Worm (Caenorhabditis elegans) whole organism, L4 larva: ENCODE results near the gene H01M10.2.

Source experiments
- F10B5.3 ChIP-seq: sonication (generic microtip); optimal IDR thresholded peaks from 2 replicates; lab custom pipeline; 2016; ENCODE audit warnings: mild to moderate bottlenecking, missing genetic modification characterization, missing compliant biosample characterization
- F26F4.8 ChIP-seq: fragments of 200-800 bp; sonication (Bioruptor generic); conservative IDR thresholded peaks from 2 replicates; pipeline ENCODE4 v1.3.6; 2022; ENCODE audit warnings: missing genetic modification characterization, missing compliant biosample characterization
- F44E2.7 ChIP-seq: fragments of 200-800 bp; sonication (Bioruptor generic); IDR thresholded peaks from 2 replicates; pipeline ENCODE4 v2.1.2; 2022; ENCODE audit warnings: missing genetic modification characterization, missing compliant biosample characterization
- T20F7.1 ChIP-seq: fragments of 200-800 bp; sonication (Bioruptor generic); optimal IDR thresholded peaks from 2 replicates; lab custom pipeline; 2018; ENCODE audit warnings: mild to moderate bottlenecking, missing genetic modification characterization, missing compliant biosample characterization
- Y105C5A.15 ChIP-seq: fragments of 200-800 bp; sonication (Bioruptor generic); IDR thresholded peaks from 2 replicates; pipeline ENCODE4 v1.3.6; 2022; ENCODE audit warnings: missing genetic modification characterization, missing compliant biosample characterization
- Y48G9A.11 ChIP-seq: fragments of 200-800 bp; sonication (Bioruptor generic); IDR thresholded peaks from 2 replicates; pipeline ENCODE4 v1.3.6; 2022; ENCODE audit warnings: missing genetic modification reagents, missing genetic modification characterization, missing compliant biosample characterization
- aha-1 ChIP-seq: fragments of 150-350 bp; peaks from one replicate; lab custom pipeline; 2014; ENCODE audit warnings: missing biosample characterization, missing genetic modification characterization
- aly-2 ChIP-seq: sonication (generic microtip); optimal IDR thresholded peaks from 2 replicates; lab custom pipeline; 2018; ENCODE audit warnings: missing biosample characterization, missing genetic modification characterization
- arid-1 ChIP-seq: fragments of 200-800 bp; sonication (Bioruptor generic); conservative IDR thresholded peaks from 2 replicates; pipeline ENCODE4 v1.3.6; 2022; ENCODE audit warnings: missing genetic modification reagents, missing genetic modification characterization, missing compliant biosample characterization
- ceh-20 ChIP-seq: fragments of 200-800 bp; sonication (Bioruptor generic); IDR thresholded peaks from 2 replicates; pipeline ENCODE4 v1.3.6; 2022; ENCODE audit warnings: missing genetic modification reagents, missing genetic modification characterization, missing compliant biosample characterization
- ceh-62 ChIP-seq: sonication (generic microtip); optimal IDR thresholded peaks from 2 replicates; lab custom pipeline; 2017; ENCODE audit warnings: missing biosample characterization, missing genetic modification characterization
- ceh-82 ChIP-seq: sonication (generic microtip); optimal IDR thresholded peaks from 2 replicates; lab custom pipeline; 2017; ENCODE audit warnings: missing biosample characterization, missing genetic modification characterization
- cey-2 ChIP-seq: sonication (generic microtip); optimal IDR thresholded peaks from 3 replicates; lab custom pipeline; 2017; ENCODE audit warnings: missing genetic modification characterization, mild to moderate bottlenecking, missing compliant biosample characterization, antibody characterized with exemption, borderline replicate concordance; ENCODE audit not compliant: insufficient read depth
- ctbp-1 ChIP-seq: fragments of 200-800 bp; sonication (Bioruptor generic); IDR thresholded peaks from 2 replicates; pipeline ENCODE4 v1.3.6; 2022; ENCODE audit warnings: missing genetic modification reagents, missing genetic modification characterization, missing compliant biosample characterization
- daf-12 ChIP-seq: fragments of 150-350 bp; optimal IDR thresholded peaks from 2 replicates; lab custom pipeline; 2014; ENCODE audit warnings: missing biosample characterization, missing genetic modification reagents, missing genetic modification characterization
- daf-16 ChIP-seq, 3 experiments: sonication (generic microtip); optimal IDR thresholded peaks; 2 replicates each; lab custom pipeline; 2016 to 2017; ENCODE audit warnings: missing genetic modification characterization in 3 of 3, missing genetic modification reagents in 3 of 3, mild to moderate bottlenecking in 2 of 3, missing compliant biosample characterization in 2 of 3, missing biosample characterization in 1 of 3, moderate library complexity in 1 of 3
- daf-19 ChIP-seq: fragments of 200-800 bp; sonication (Bioruptor generic); conservative IDR thresholded peaks from 2 replicates; pipeline ENCODE4 v1.3.6; 2022; ENCODE audit warnings: missing genetic modification characterization, missing compliant biosample characterization
- dmd-8 ChIP-seq: fragments of 200-800 bp; sonication (Bioruptor generic); IDR thresholded peaks from 2 replicates; pipeline ENCODE4 v1.3.6; 2022; ENCODE audit warnings: missing genetic modification characterization, missing compliant biosample characterization
- dmd-9 ChIP-seq: fragments of 200-800 bp; sonication (Bioruptor generic); IDR thresholded peaks from 2 replicates; pipeline ENCODE4 v1.3.6; 2022; ENCODE audit warnings: missing genetic modification reagents, missing genetic modification characterization, missing compliant biosample characterization
- duxl-1 ChIP-seq: sonication (generic microtip); optimal IDR thresholded peaks from 2 replicates; lab custom pipeline; 2016; ENCODE audit warnings: mild to moderate bottlenecking, missing genetic modification characterization, moderate library complexity, missing compliant biosample characterization; ENCODE audit not compliant: poor library complexity
- dve-1 ChIP-seq: sonication (generic microtip); optimal IDR thresholded peaks from 2 replicates; lab custom pipeline; 2017; ENCODE audit warnings: antibody characterized with exemption, mild to moderate bottlenecking, missing genetic modification characterization, missing compliant biosample characterization; ENCODE audit not compliant: insufficient read depth
- egl-27 ChIP-seq: sonication (generic microtip); optimal IDR thresholded peaks from 3 replicates; lab custom pipeline; 2017; ENCODE audit warnings: missing biosample characterization, missing genetic modification reagents, missing genetic modification characterization
- hif-1 ChIP-seq, 2 experiments: sonication (generic microtip); optimal IDR thresholded peaks; 2 replicates each; lab custom pipeline; 2016 to 2017; ENCODE audit warnings: missing compliant biosample characterization in 2 of 2, missing genetic modification characterization in 2 of 2, missing genetic modification reagents in 2 of 2, missing genotype in 2 of 2, mild to moderate bottlenecking in 1 of 2
- jun-1 ChIP-seq: fragments of 150-350 bp; optimal IDR thresholded peaks from 2 replicates; lab custom pipeline; 2014; ENCODE audit warnings: missing biosample characterization, missing genetic modification reagents, missing genetic modification characterization
- lin-13 ChIP-seq: fragments of 150-350 bp; optimal IDR thresholded peaks from 2 replicates; lab custom pipeline; 2014; ENCODE audit warnings: missing biosample characterization, missing genetic modification reagents, missing genetic modification characterization
- lin-39 ChIP-seq: fragments of 150-350 bp; optimal IDR thresholded peaks from 2 replicates; lab custom pipeline; 2014; ENCODE audit warnings: missing biosample characterization, missing genetic modification reagents, missing genetic modification characterization
- lsy-2 ChIP-seq, 2 experiments: fragments of 150-350 bp in 1 of 2; sonication (generic microtip) in 1 of 2; optimal IDR thresholded peaks; 2 replicates each; lab custom pipeline; 2014 to 2017; ENCODE audit warnings: missing biosample characterization in 2 of 2, missing genetic modification characterization in 2 of 2
- madf-5 ChIP-seq, 2 experiments: fragments of 200-800 bp; sonication (Bioruptor generic); IDR thresholded peaks; 2 replicates each; pipeline ENCODE4 v1.3.6; 2022; ENCODE audit warnings: missing compliant biosample characterization in 2 of 2, missing genetic modification characterization in 2 of 2
- mdl-1 ChIP-seq, 2 experiments: fragments of 150-350 bp in 1 of 2; sonication (generic microtip) in 1 of 2; optimal IDR thresholded peaks; 2 replicates each; lab custom pipeline; 2014 to 2017; ENCODE audit warnings: missing biosample characterization in 2 of 2, missing genetic modification characterization in 2 of 2
- mdt-29 ChIP-seq: fragments of 200-800 bp; sonication (Bioruptor generic); IDR thresholded peaks from 2 replicates; pipeline ENCODE4 v1.3.6; 2022; ENCODE audit warnings: missing genetic modification reagents, missing genetic modification characterization, missing compliant biosample characterization
- mxl-2 ChIP-seq: fragments of 200-800 bp; sonication (Bioruptor generic); conservative IDR thresholded peaks from 2 replicates; pipeline ENCODE4 v1.3.6; 2022; ENCODE audit warnings: missing genetic modification reagents, missing genetic modification characterization, missing compliant biosample characterization
- mxl-3 ChIP-seq: fragments of 200-800 bp; sonication (Bioruptor generic); optimal IDR thresholded peaks from 2 replicates; lab custom pipeline; 2018; ENCODE audit warnings: mild to moderate bottlenecking, missing genetic modification characterization, missing compliant biosample characterization
- nhr-102 ChIP-seq: sonication (generic microtip); optimal IDR thresholded peaks from 2 replicates; lab custom pipeline; 2016; ENCODE audit warnings: mild to moderate bottlenecking, missing genetic modification characterization, moderate library complexity, missing compliant biosample characterization
- nhr-25 ChIP-seq: sonication (generic microtip); optimal IDR thresholded peaks from 2 replicates; lab custom pipeline; 2017; ENCODE audit warnings: missing genetic modification characterization, mild to moderate bottlenecking, missing compliant biosample characterization, antibody characterized with exemption, moderate library complexity, borderline replicate concordance; ENCODE audit not compliant: insufficient read depth
- nhr-28 ChIP-seq: fragments of 150-350 bp; optimal IDR thresholded peaks from 2 replicates; lab custom pipeline; 2014; ENCODE audit warnings: missing biosample characterization, missing genetic modification characterization
- nhr-41 ChIP-seq: fragments of 200-800 bp; sonication (Bioruptor generic); IDR thresholded peaks from 2 replicates; pipeline ENCODE4 v1.3.6; 2022; ENCODE audit warnings: missing genetic modification reagents, missing genetic modification characterization, missing compliant biosample characterization
- nhr-42 ChIP-seq: fragments of 200-800 bp; sonication (Bioruptor generic); IDR thresholded peaks from 2 replicates; pipeline ENCODE4 v1.3.6; 2022; ENCODE audit warnings: missing genetic modification characterization, missing compliant biosample characterization
- nhr-6 ChIP-seq: fragments of 150-350 bp; optimal IDR thresholded peaks from 2 replicates; lab custom pipeline; 2014; ENCODE audit warnings: missing biosample characterization, missing genetic modification characterization
- nhr-76 ChIP-seq: fragments of 150-350 bp; optimal IDR thresholded peaks from 2 replicates; lab custom pipeline; 2014; ENCODE audit warnings: missing biosample characterization, missing genetic modification characterization
- nhr-77 ChIP-seq: fragments of 150-350 bp; optimal IDR thresholded peaks from 2 replicates; lab custom pipeline; 2014; ENCODE audit warnings: missing biosample characterization, missing genetic modification characterization
- pha-4 ChIP-seq, 2 experiments: fragments of 150-350 bp in 1 of 2; fragments of 200-800 bp in 1 of 2; sonication (Bioruptor generic) in 1 of 2; IDR thresholded peaks in 1 of 2; optimal IDR thresholded peaks in 1 of 2; 2 replicates each; pipeline versions ENCODE4 v1.3.6 to Lab custom; 2014 to 2022; ENCODE audit warnings: missing genetic modification characterization in 2 of 2, missing genetic modification reagents in 2 of 2, missing biosample characterization in 1 of 2, missing compliant biosample characterization in 1 of 2
- pqm-1 ChIP-seq: sonication (generic microtip); optimal IDR thresholded peaks from 2 replicates; lab custom pipeline; 2017; ENCODE audit warnings: missing biosample characterization, missing genetic modification characterization
- spr-3 ChIP-seq: fragments of 200-800 bp; sonication (Bioruptor generic); optimal IDR thresholded peaks from 2 replicates; lab custom pipeline; 2018; ENCODE audit warnings: mild to moderate bottlenecking, missing genetic modification characterization, missing compliant biosample characterization
- tag-97 ChIP-seq: fragments of 200-800 bp; sonication (Bioruptor generic); IDR thresholded peaks from 2 replicates; pipeline ENCODE4 v1.3.6; 2022; ENCODE audit warnings: missing genetic modification characterization, missing compliant biosample characterization
- unc-39 ChIP-seq: sonication (generic microtip); optimal IDR thresholded peaks from 2 replicates; lab custom pipeline; 2017; ENCODE audit warnings: missing biosample characterization, missing genetic modification characterization
- vab-7 ChIP-seq: fragments of 200-800 bp; sonication (Bioruptor generic); IDR thresholded peaks from 2 replicates; pipeline ENCODE4 v1.3.6; 2022; ENCODE audit warnings: missing genetic modification reagents, missing genetic modification characterization, missing compliant biosample characterization
- zag-1 ChIP-seq: fragments of 150-350 bp; optimal IDR thresholded peaks from 2 replicates; lab custom pipeline; 2014; ENCODE audit warnings: missing biosample characterization, missing genetic modification characterization
- ztf-11 ChIP-seq: fragments of 150-350 bp; optimal IDR thresholded peaks from 2 replicates; lab custom pipeline; 2014; ENCODE audit warnings: missing biosample characterization, missing genetic modification characterization

H01M10.2 gene

DNA sequence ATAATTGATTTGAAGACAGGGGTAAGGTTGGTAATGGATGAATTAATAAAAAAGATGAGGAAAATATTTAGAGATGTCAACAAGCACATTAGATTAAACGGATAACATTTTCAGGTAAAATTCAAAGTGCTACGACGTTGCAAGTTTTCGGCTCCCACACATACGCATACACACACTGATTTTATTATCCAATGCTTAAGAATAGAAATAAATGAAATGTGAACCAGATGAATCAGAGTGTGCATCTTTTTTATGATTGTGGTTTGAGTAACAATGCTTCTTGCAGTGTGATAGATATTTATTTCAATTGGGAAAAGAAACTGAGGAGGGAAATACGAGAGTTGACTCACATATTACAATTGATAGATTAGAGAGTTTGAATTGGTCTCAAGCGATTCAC, 46.8 kb downstream of the H01M10.2 start:
- TF ChIP-seq tag-97 (GFP tag; lab: Robert Waterston, UW) (no peak), aha-1 (peak; percentile 26)
- TF ChIP-seq, all 104 proteins: peak for 1

- TF ChIP-seq egl-27 (no peak), T20F7.1 (GFP tag; lab: Kevin White, UChicago) (no peak), lin-13 (GFP tag; lab: Kevin White, UChicago) (no peak), dmd-8 (GFP tag; lab: Robert Waterston, UW) (no peak), dve-1 (tag; lab: Kevin White, UChicago) (peak; percentile 69), arid-1 (no peak), zag-1 (tag; lab: Kevin White, UChicago) (peak; percentile 76), jun-1 (no peak), aly-2 (tag; lab: Kevin White, UChicago) (no peak), F26F4.8 (no peak), mdl-1 (tag; optimal IDR thresholded peaks at IDR 0.05; lab: Kevin White, UChicago) (peak in 1 of 2 experiments; percentile 78), Y105C5A.15 (GFP tag; lab: Robert Waterston, UW) (no peak), unc-39 (no peak), dmd-9 (GFP tag; lab: Robert Waterston, UW) (no peak), vab-7 (GFP tag; lab: Robert Waterston, UW) (no peak), pha-4 (GFP tag; IDR thresholded peaks at IDR 0.05; lab: Robert Waterston, UW) (no peak; the same call in 1 of the 2 replicates), pha-4 (tag; optimal IDR thresholded peaks at IDR 0.05; lab: Kevin White, UChicago) (peak; percentile 87), nhr-77 (tag; lab: Kevin White, UChicago) (no peak), ceh-20 (GFP tag; lab: Robert Waterston, UW) (peak; percentile 62; the same call in 1 of the 2 replicates), daf-12 (tag; lab: Kevin White, UChicago) (no peak), ctbp-1 (GFP tag; lab: Robert Waterston, UW) (peak; percentile 75), daf-16 (GFP tag; optimal IDR thresholded peaks at IDR 0.05; lab: Kevin White, UChicago) (peak in 1 of 2 experiments; percentile 87), daf-16 (tag; optimal IDR thresholded peaks at IDR 0.05; lab: Kevin White, UChicago) (no peak), nhr-76 (tag; lab: Kevin White, UChicago) (no peak), F44E2.7 (no peak), nhr-41 (no peak), nhr-42 (GFP tag; lab: Robert Waterston, UW) (no peak), mxl-2 (GFP tag; lab: Robert Waterston, UW) (no peak), ceh-62 (no peak), ztf-11 (tag; lab: Kevin White, UChicago) (no peak), ceh-82 (tag; lab: Kevin White, UChicago) (no peak), nhr-28 (tag; lab: Kevin White, UChicago) (peak; percentile 42), daf-19 (no peak), nhr-102 (no peak), duxl-1 (peak; percentile 34), spr-3 (no peak), aha-1 (peak; percentile 99), nhr-6 (tag; lab: Kevin White, UChicago) (peak; percentile 45), cey-2 (tag; lab: Kevin White, UChicago) (no peak), madf-5 (GFP tag; IDR thresholded peaks at IDR 0.05; lab: Robert Waterston, UW) (no peak), hif-1 (tag; optimal IDR thresholded peaks at IDR 0.05; lab: Kevin White, UChicago) (peak in 1 of 2 experiments; percentile 93), lsy-2 (tag; optimal IDR thresholded peaks at IDR 0.05; lab: Kevin White, UChicago) (peak; percentile 72 to 78), pqm-1 (tag; lab: Kevin White, UChicago) (no peak), lin-39 (tag; lab: Kevin White, UChicago) (no peak), mdt-29 (GFP tag; lab: Robert Waterston, UW) (no peak), F10B5.3 (no peak), Y48G9A.11 (GFP tag; lab: Robert Waterston, UW) (no peak), nhr-25 (tag; lab: Kevin White, UChicago) (peak; percentile 79), mxl-3 (peak; percentile 51)
Measured at ce11 chrX:2536246-2536772, 49.2 kb downstream of the H01M10.2 start.
